1 fruit fly cellular context compared by ENCODE assay signal in the genomic region with DNA sequence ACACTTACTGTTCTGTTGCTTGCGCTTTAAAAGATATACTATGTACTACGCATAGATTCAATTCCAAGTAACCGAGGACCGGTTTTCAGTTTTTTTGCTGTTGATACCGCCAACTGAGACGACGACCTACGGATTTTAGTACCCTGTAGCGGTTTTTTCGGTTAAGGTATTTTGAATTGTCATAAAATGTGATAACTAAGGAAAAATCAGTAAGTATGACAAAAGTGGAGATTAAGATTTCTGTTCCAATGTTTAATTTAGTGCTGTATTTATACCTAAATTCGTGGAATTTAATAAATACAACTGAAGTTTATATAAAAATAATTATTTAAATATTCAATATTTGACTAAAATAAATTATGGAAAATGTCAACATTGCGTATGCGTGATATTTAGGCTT.
TF ChIP-seq lines count a peak whose summit lies in the region.

No protein-coding gene starts in this region.

TF ChIP-seq in whole organism, embryonic, 481 proteins besides CTCF, POLR2A, EP300 and RAD21 (continued from another document):
- TF ChIP-seq ERR (GFP tag; optimal IDR thresholded peaks at IDR 0.05; lab: Kevin White, UChicago) (no peak), CG32532 (GFP tag; IDR thresholded peaks at IDR 0.05; lab: Robert Waterston, UW) (peak; percentile 15; the same call in 1 of the 2 replicates), PHDP (tag; optimal IDR thresholded peaks at IDR 0.05; lab: Kevin White, UChicago) (peak; percentile 31)
